Fruit fly (Drosophila melanogaster) whole organism, embryonic: ENCODE results near the gene CG5262.

Source experiments
- Bgb ChIP-seq: fragments of 200-800 bp; sonication (Bioruptor generic); IDR thresholded peaks from 2 replicates; pipeline ENCODE4 v1.3.6; 2022; ENCODE audit warnings: missing biosample characterization, missing genetic modification characterization; ENCODE audit not compliant: partially characterized antibody
- CG10209 ChIP-seq: fragments of 200-800 bp; sonication (Bioruptor generic); optimal IDR thresholded peaks from 3 replicates; lab custom pipeline; 2017; ENCODE audit warnings: missing biosample characterization, mild to moderate bottlenecking, missing genetic modification characterization, missing genetic modification reagents
- CG11723 ChIP-seq: fragments of 200-800 bp; sonication (Bioruptor generic); optimal IDR thresholded peaks from 2 replicates; lab custom pipeline; 2017; ENCODE audit warnings: missing biosample characterization, mild to moderate bottlenecking, missing genetic modification characterization
- CG12219 ChIP-seq: fragments of 200-800 bp; sonication (Bioruptor generic); optimal IDR thresholded peaks from 3 replicates; lab custom pipeline; 2018; ENCODE audit warnings: missing biosample characterization, mild to moderate bottlenecking, missing genetic modification characterization
- CG14050 ChIP-seq: fragments of 200-800 bp; sonication (Bioruptor generic); IDR thresholded peaks from 3 replicates; pipeline ENCODE4 v1.3.6; 2022; ENCODE audit warnings: missing biosample characterization, missing genetic modification characterization
- CG15073 ChIP-seq: fragments of 200-800 bp; sonication (Bioruptor generic); optimal IDR thresholded peaks from 2 replicates; lab custom pipeline; 2016; ENCODE audit warnings: missing biosample characterization, missing genetic modification characterization
- CG15479 ChIP-seq: fragments of 200-800 bp; sonication (Bioruptor generic); optimal IDR thresholded peaks from 3 replicates; lab custom pipeline; 2019; ENCODE audit warnings: missing biosample characterization, mild to moderate bottlenecking, missing genetic modification characterization, moderate library complexity
- CG1647 ChIP-seq: fragments of 200-800 bp; sonication (Bioruptor generic); optimal IDR thresholded peaks from 3 replicates; lab custom pipeline; 2016; ENCODE audit warnings: missing biosample characterization, missing genetic modification characterization
- CG16863 ChIP-seq: fragments of 200-800 bp; sonication (Bioruptor generic); optimal IDR thresholded peaks from 3 replicates; lab custom pipeline; 2016; ENCODE audit warnings: missing biosample characterization, missing genetic modification characterization
- CG18599 ChIP-seq: fragments of 200-800 bp; sonication (Bioruptor generic); optimal IDR thresholded peaks from 3 replicates; lab custom pipeline; 2017; ENCODE audit warnings: missing biosample characterization, missing genetic modification characterization, mild to moderate bottlenecking, moderate library complexity, missing genetic modification reagents
- CG18764 ChIP-seq: fragments of 200-800 bp; sonication (Bioruptor generic); optimal IDR thresholded peaks from 3 replicates; lab custom pipeline; 2016; ENCODE audit warnings: missing biosample characterization, missing genetic modification characterization
- CG2199 ChIP-seq: fragments of 200-800 bp; sonication (Bioruptor generic); IDR thresholded peaks from 3 replicates; pipeline ENCODE4 v1.3.6; 2022; ENCODE audit warnings: missing biosample characterization, missing genetic modification characterization
- CG30431 ChIP-seq: fragments of 200-800 bp; sonication (Bioruptor generic); optimal IDR thresholded peaks from 2 replicates; lab custom pipeline; 2017; ENCODE audit warnings: missing biosample characterization, missing genetic modification characterization
- CG31388 ChIP-seq: fragments of 200-800 bp; sonication (Bioruptor generic); optimal IDR thresholded peaks from 2 replicates; lab custom pipeline; 2016; ENCODE audit warnings: missing biosample characterization, missing genetic modification characterization
- CG32532 ChIP-seq: fragments of 200-800 bp; sonication (Bioruptor generic); IDR thresholded peaks from 2 replicates; pipeline ENCODE4 v1.3.6; 2022; ENCODE audit warnings: missing biosample characterization, missing genetic modification characterization
- CG32767 ChIP-seq: fragments of 200-800 bp; sonication (Bioruptor generic); IDR thresholded peaks from 2 replicates; pipeline ENCODE4 v1.3.6; 2022; ENCODE audit warnings: missing biosample characterization, missing genetic modification characterization
- CG4404 ChIP-seq: fragments of 200-800 bp; sonication (Bioruptor generic); IDR thresholded peaks from 2 replicates; pipeline ENCODE4 v1.3.6; 2022; ENCODE audit warnings: missing biosample characterization, missing genetic modification characterization
- CG4854 ChIP-seq: fragments of 200-800 bp; sonication (Bioruptor generic); optimal IDR thresholded peaks from 2 replicates; lab custom pipeline; 2016; ENCODE audit warnings: missing biosample characterization, missing genetic modification characterization, inconsistent platforms
- CG8290 ChIP-seq, 3 experiments: fragments of 200-800 bp; sonication (Bioruptor generic); optimal IDR thresholded peaks; 2 replicates each; lab custom pipeline; 2016 to 2019; ENCODE audit warnings: missing biosample characterization in 3 of 3, missing genetic modification characterization in 3 of 3, mild to moderate bottlenecking in 2 of 3, moderate library complexity in 1 of 3
- CG8765 ChIP-seq: fragments of 200-800 bp; sonication (Bioruptor generic); IDR thresholded peaks from 2 replicates; pipeline ENCODE4 v1.3.6; 2022; ENCODE audit warnings: missing biosample characterization, missing genetic modification characterization
- CG9727 ChIP-seq: fragments of 200-800 bp; sonication (Bioruptor generic); optimal IDR thresholded peaks from 3 replicates; lab custom pipeline; 2017; ENCODE audit warnings: missing biosample characterization, mild to moderate bottlenecking, missing genetic modification characterization
- CoRest ChIP-seq: fragments of 200-800 bp; sonication (Bioruptor generic); optimal IDR thresholded peaks from 3 replicates; lab custom pipeline; 2018; ENCODE audit warnings: missing biosample characterization, mild to moderate bottlenecking, missing genetic modification characterization, moderate library complexity
- Eip74EF ChIP-seq, 2 experiments: fragments of 200-800 bp in 1 of 2; fragments of >200 bp in 1 of 2; sonication (Bioruptor generic) in 1 of 2; optimal IDR thresholded peaks; 2 replicates each; lab custom pipeline; 2017 to 2019; ENCODE audit warnings: missing biosample characterization in 2 of 2, missing genetic modification characterization in 2 of 2, mild to moderate bottlenecking in 1 of 2, moderate library complexity in 1 of 2
- Ets97D ChIP-seq: fragments of 200-800 bp; sonication (Bioruptor generic); optimal IDR thresholded peaks from 3 replicates; lab custom pipeline; 2016; ENCODE audit warnings: missing biosample characterization, missing genetic modification characterization
- Hmx ChIP-seq: fragments of 200-800 bp; sonication (Bioruptor generic); optimal IDR thresholded peaks from 2 replicates; lab custom pipeline; 2016; ENCODE audit warnings: missing biosample characterization, missing genetic modification characterization
- Hr51 ChIP-seq, 2 experiments: fragments of 200-800 bp; sonication (Bioruptor generic); optimal IDR thresholded peaks; 2 replicates in 1 of 2; 3 replicates in 1 of 2; lab custom pipeline; 2016 to 2018; ENCODE audit warnings: missing biosample characterization in 2 of 2, missing genetic modification characterization in 2 of 2, mild to moderate bottlenecking in 1 of 2, moderate library complexity in 1 of 2
- Meics ChIP-seq: fragments of 200-800 bp; sonication (Bioruptor generic); optimal IDR thresholded peaks from 2 replicates; lab custom pipeline; 2017; ENCODE audit warnings: missing biosample characterization, mild to moderate bottlenecking, missing genetic modification characterization
- NFAT ChIP-seq: fragments of 200-800 bp; sonication (Bioruptor generic); IDR thresholded peaks from 2 replicates; pipeline ENCODE4 v1.3.6; 2022; ENCODE audit warnings: missing biosample characterization, missing genetic modification characterization
- Scr ChIP-seq: fragments of 200-800 bp; sonication (Bioruptor generic); IDR thresholded peaks from 2 replicates; pipeline ENCODE4 v1.3.6; 2022; ENCODE audit warnings: missing biosample characterization, missing genetic modification characterization; ENCODE audit not compliant: partially characterized antibody
- Sin3A ChIP-seq: fragments of >200 bp; optimal IDR thresholded peaks from 2 replicates; lab custom pipeline; 2018
- TFAM ChIP-seq: fragments of 200-800 bp; sonication (Bioruptor generic); optimal IDR thresholded peaks from 2 replicates; lab custom pipeline; 2017; ENCODE audit warnings: missing biosample characterization, missing genetic modification characterization, inconsistent platforms
- Taf1 ChIP-seq: fragments of 200-800 bp; sonication (Bioruptor generic); IDR thresholded peaks from 2 replicates; pipeline ENCODE4 v1.3.6; 2022; ENCODE audit warnings: missing biosample characterization, missing genetic modification characterization
- ac ChIP-seq: fragments of 200-800 bp; sonication (Bioruptor generic); optimal IDR thresholded peaks from 3 replicates; lab custom pipeline; 2017; ENCODE audit warnings: missing biosample characterization, mild to moderate bottlenecking, missing genetic modification characterization
- bcd ChIP-seq: fragments of 200-800 bp; sonication (Bioruptor generic); optimal IDR thresholded peaks from 2 replicates; lab custom pipeline; 2017; ENCODE audit warnings: missing biosample characterization, mild to moderate bottlenecking, missing genetic modification characterization
- dati ChIP-seq: fragments of 200-800 bp; sonication (Bioruptor generic); IDR thresholded peaks from 2 replicates; pipeline ENCODE4 v1.3.6; 2022; ENCODE audit warnings: missing biosample characterization, missing genetic modification characterization
- dmrt99B ChIP-seq: fragments of 200-800 bp; sonication (Bioruptor generic); optimal IDR thresholded peaks from 2 replicates; lab custom pipeline; 2018; ENCODE audit warnings: missing biosample characterization, mild to moderate bottlenecking, missing genetic modification characterization, moderate library complexity
- ems ChIP-seq: fragments of 200-800 bp; sonication (Bioruptor generic); optimal IDR thresholded peaks from 3 replicates; lab custom pipeline; 2016; ENCODE audit warnings: missing biosample characterization, missing genetic modification characterization
- eve ChIP-seq, 2 experiments: fragments of >200 bp; optimal IDR thresholded peaks; 2 replicates each; lab custom pipeline; 2017; ENCODE audit warnings: missing biosample characterization in 2 of 2, missing genetic modification characterization in 2 of 2
- fd102C ChIP-seq: fragments of 200-800 bp; sonication (Bioruptor generic); optimal IDR thresholded peaks from 2 replicates; lab custom pipeline; 2018; ENCODE audit warnings: missing biosample characterization, mild to moderate bottlenecking, missing genetic modification characterization, moderate library complexity
- ftz-f1 ChIP-seq: fragments of 200-800 bp; sonication (Bioruptor generic); optimal IDR thresholded peaks from 2 replicates; lab custom pipeline; 2016; ENCODE audit warnings: missing biosample characterization, missing genetic modification characterization
- fu2 ChIP-seq: fragments of 200-800 bp; sonication (Bioruptor generic); optimal IDR thresholded peaks from 2 replicates; lab custom pipeline; 2016; ENCODE audit warnings: missing biosample characterization, missing genetic modification characterization
- gce ChIP-seq: fragments of 200-800 bp; sonication (Bioruptor generic); IDR thresholded peaks from 3 replicates; pipeline ENCODE4 v1.3.6; 2022; ENCODE audit warnings: missing biosample characterization, missing genetic modification characterization
- grau ChIP-seq: fragments of 200-800 bp; optimal IDR thresholded peaks from 3 replicates; lab custom pipeline; 2019; ENCODE audit warnings: missing biosample characterization, mild to moderate bottlenecking, missing genetic modification characterization, moderate library complexity
- luna ChIP-seq: fragments of 200-800 bp; sonication (Bioruptor generic); optimal IDR thresholded peaks from 2 replicates; lab custom pipeline; 2016; ENCODE audit warnings: missing biosample characterization, missing genetic modification characterization
- odd ChIP-seq: fragments of 200-800 bp; sonication (Bioruptor generic); optimal IDR thresholded peaks from 2 replicates; lab custom pipeline; 2017; ENCODE audit warnings: missing biosample characterization, mild to moderate bottlenecking, missing genetic modification characterization
- repo ChIP-seq: fragments of 200-800 bp; sonication (Bioruptor generic); optimal IDR thresholded peaks from 2 replicates; lab custom pipeline; 2016; ENCODE audit warnings: missing biosample characterization, missing genetic modification characterization
- schlank ChIP-seq: fragments of 200-800 bp; sonication (Bioruptor generic); optimal IDR thresholded peaks from 2 replicates; lab custom pipeline; 2018; ENCODE audit warnings: missing biosample characterization, mild to moderate bottlenecking, missing genetic modification characterization
- sens ChIP-seq: fragments of 200-800 bp; sonication (Bioruptor generic); peaks from one replicate; lab custom pipeline; 2016; ENCODE audit warnings: missing biosample characterization, missing genetic modification characterization
- tna ChIP-seq: fragments of 200-800 bp; sonication (Bioruptor generic); IDR thresholded peaks from 2 replicates; pipeline ENCODE4 v1.3.6; 2022; ENCODE audit warnings: missing biosample characterization, missing genetic modification characterization; ENCODE audit not compliant: partially characterized antibody
- unc-4 ChIP-seq: fragments of 200-800 bp; sonication (Bioruptor generic); IDR thresholded peaks from 2 replicates; pipeline ENCODE4 v1.3.6; 2022; ENCODE audit warnings: missing biosample characterization, missing genetic modification characterization; ENCODE audit not compliant: partially characterized antibody

Gene CG5262

DNA sequence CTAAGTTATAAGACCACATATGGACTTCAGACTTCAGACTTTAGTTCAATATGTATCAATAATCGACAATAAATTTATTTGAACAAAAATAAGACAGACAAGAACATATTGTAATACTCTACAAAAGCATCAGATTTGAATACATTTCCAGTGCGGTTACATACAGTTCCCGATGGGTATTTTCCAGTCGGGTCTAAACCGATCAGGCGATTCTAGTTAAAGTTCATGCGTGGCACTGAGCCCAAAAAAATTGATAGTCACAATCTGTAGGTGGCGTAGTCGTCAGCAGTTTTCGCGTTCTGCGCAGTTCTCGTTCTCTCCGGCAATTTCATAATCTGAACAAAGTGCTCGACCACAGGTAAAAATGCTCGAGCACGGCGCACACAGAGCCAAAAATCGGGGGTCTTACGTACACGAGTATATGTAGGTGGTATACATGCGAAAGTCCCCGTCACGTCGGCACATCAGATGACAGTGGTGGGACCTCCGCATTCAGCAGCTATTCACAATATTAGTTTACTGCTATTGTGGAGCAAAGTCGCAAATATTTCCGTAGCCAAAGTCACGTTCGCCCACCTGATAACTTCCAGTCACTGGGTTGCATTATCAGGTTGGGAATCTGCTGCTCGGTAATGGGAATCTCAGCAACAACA, 34.9 kb downstream of the CG5262 start (continued):
- TF ChIP-seq Eip74EF (GFP tag; optimal IDR thresholded peaks at IDR 0.05; lab: Kevin White, UChicago) (no peak), CG30431 (GFP tag; lab: Kevin White, UChicago) (no peak), CG11723 (no peak), CG8290 (GFP tag; optimal IDR thresholded peaks at IDR 0.05; lab: Kevin White, UChicago) (no peak), CG8290 (tag; optimal IDR thresholded peaks at IDR 0.05; lab: Kevin White, UChicago) (peak in 1 of 2 experiments; percentile 76), odd (no peak), Sin3A (no peak), repo (GFP tag; lab: Kevin White, UChicago) (no peak), Taf1 (GFP tag; lab: Robert Waterston, UW) (no peak), gce (no peak; the same call in 2 of the 3 replicates), Bgb (GFP tag; lab: Robert Waterston, UW) (no peak; the same call in 1 of the 2 replicates), ems (GFP tag; lab: Kevin White, UChicago) (peak; percentile 12), fd102C (GFP tag; lab: Kevin White, UChicago) (no peak), NFAT (peak; percentile 29), CG1647 (GFP tag; lab: Kevin White, UChicago) (peak; percentile 54), schlank (tag; lab: Kevin White, UChicago) (no peak), CG31388 (GFP tag; lab: Kevin White, UChicago) (no peak), unc-4 (GFP tag; lab: Robert Waterston, UW) (no peak), CG10209 (peak; percentile 40), Scr (GFP tag; lab: Robert Waterston, UW) (no peak), CG15479 (GFP tag; lab: Kevin White, UChicago) (no peak), CoRest (peak; percentile 57), ftz-f1 (peak; percentile 55), sens (peak; percentile 52), CG16863 (no peak), CG9727 (GFP tag; lab: Kevin White, UChicago) (peak; percentile 57), CG8765 (GFP tag; lab: Robert Waterston, UW) (peak; percentile 44; the same call in 1 of the 2 replicates), dati (no peak), Hr51 (GFP tag; optimal IDR thresholded peaks at IDR 0.05; lab: Kevin White, UChicago) (peak; percentile 28 to 62), CG12219 (GFP tag; lab: Kevin White, UChicago) (no peak), bcd (GFP tag; lab: Kevin White, UChicago) (peak; percentile 53), tna (GFP tag; lab: Robert Waterston, UW) (no peak), grau (peak; percentile 64), Ets97D (GFP tag; lab: Kevin White, UChicago) (peak; percentile 11), fu2 (GFP tag; lab: Kevin White, UChicago) (peak; percentile 19), luna (GFP tag; lab: Kevin White, UChicago) (no peak), CG2199 (GFP tag; lab: Robert Waterston, UW) (peak; percentile 89; the same call in 2 of the 3 replicates), Meics (GFP tag; lab: Kevin White, UChicago) (peak; percentile 76), CG18764 (GFP tag; lab: Kevin White, UChicago) (no peak), eve (GFP tag; optimal IDR thresholded peaks at IDR 0.05; lab: Kevin White, UChicago) (no peak), ac (GFP tag; lab: Kevin White, UChicago) (no peak), CG18599 (GFP tag; lab: Kevin White, UChicago) (peak; percentile 74), CG4854 (GFP tag; lab: Kevin White, UChicago) (no peak), CG15073 (GFP tag; lab: Kevin White, UChicago) (peak; percentile 40), TFAM (no peak), dmrt99B (tag; lab: Kevin White, UChicago) (peak; percentile 31), Hmx (GFP tag; lab: Kevin White, UChicago) (no peak), CG14050 (GFP tag; lab: Robert Waterston, UW) (no peak), CG32532 (peak; percentile 69), CG32767 (GFP tag; lab: Robert Waterston, UW) (no peak), CG4404 (no peak)
